Fruit fly (Drosophila melanogaster) whole organism, embryonic: ENCODE measurements around the gene HSPBAP1.
A peak's percentile ranks its signal among the peaks of the same experiment; 100 is the strongest.

Source experiments
- Asciz ChIP-seq: fragments of 200-800 bp; sonication (Bioruptor generic); optimal IDR thresholded peaks from 2 replicates; lab custom pipeline; 2017; ENCODE audit warnings: missing biosample characterization, mild to moderate bottlenecking, missing genetic modification characterization, missing genetic modification reagents
- CG10431 ChIP-seq: fragments of 200-800 bp; sonication (Bioruptor generic); optimal IDR thresholded peaks from 3 replicates; lab custom pipeline; 2018; ENCODE audit warnings: missing biosample characterization, mild to moderate bottlenecking, missing genetic modification characterization
- CG10543 ChIP-seq: fragments of 200-800 bp; sonication (Bioruptor generic); optimal IDR thresholded peaks from 3 replicates; lab custom pipeline; 2017; ENCODE audit warnings: missing biosample characterization, mild to moderate bottlenecking, missing genetic modification characterization, moderate library complexity
- CG11247 ChIP-seq: fragments of 200-800 bp; sonication (Bioruptor generic); IDR thresholded peaks from 2 replicates; pipeline ENCODE4 v1.3.6; 2022; ENCODE audit warnings: missing biosample characterization, missing genetic modification characterization
- CG11723 ChIP-seq: fragments of 200-800 bp; sonication (Bioruptor generic); optimal IDR thresholded peaks from 2 replicates; lab custom pipeline; 2017; ENCODE audit warnings: missing biosample characterization, mild to moderate bottlenecking, missing genetic modification characterization
- CG12769 ChIP-seq: fragments of 200-800 bp; sonication (Bioruptor generic); optimal IDR thresholded peaks from 2 replicates; lab custom pipeline; 2019; ENCODE audit warnings: missing biosample characterization, mild to moderate bottlenecking, missing genetic modification characterization, moderate library complexity
- CG1603 ChIP-seq: fragments of 200-800 bp; sonication (Bioruptor generic); optimal IDR thresholded peaks from 2 replicates; lab custom pipeline; 2019; ENCODE audit warnings: missing biosample characterization, mild to moderate bottlenecking, missing genetic modification characterization, moderate library complexity
- CG17802 ChIP-seq: fragments of 200-800 bp; sonication (Bioruptor generic); optimal IDR thresholded peaks from 2 replicates; lab custom pipeline; 2018; ENCODE audit warnings: missing biosample characterization, mild to moderate bottlenecking, missing genetic modification characterization, moderate library complexity
- CG1832 ChIP-seq: fragments of 200-800 bp; sonication (Bioruptor generic); optimal IDR thresholded peaks from 2 replicates; lab custom pipeline; 2017; ENCODE audit warnings: missing biosample characterization, mild to moderate bottlenecking, missing genetic modification characterization, inconsistent platforms
- CG2199 ChIP-seq: fragments of 200-800 bp; sonication (Bioruptor generic); IDR thresholded peaks from 3 replicates; pipeline ENCODE4 v1.3.6; 2022; ENCODE audit warnings: missing biosample characterization, missing genetic modification characterization
- CG31365 ChIP-seq: fragments of 200-800 bp; sonication (Bioruptor generic); optimal IDR thresholded peaks from 2 replicates; lab custom pipeline; 2018; ENCODE audit warnings: missing biosample characterization, mild to moderate bottlenecking, missing genetic modification characterization
- CG4424 ChIP-seq: fragments of 200-800 bp; sonication (Bioruptor generic); optimal IDR thresholded peaks from 3 replicates; lab custom pipeline; 2016; ENCODE audit warnings: missing biosample characterization, missing genetic modification characterization
- CTCF ChIP-seq: fragments of 200-800 bp; sonication (Bioruptor generic); optimal IDR thresholded peaks from 2 replicates; lab custom pipeline; 2017; ENCODE audit warnings: missing biosample characterization, mild to moderate bottlenecking, missing genetic modification characterization, moderate library complexity
- CkIIα-i1 ChIP-seq: fragments of 200-800 bp; sonication (Bioruptor generic); IDR thresholded peaks from 2 replicates; pipeline ENCODE4 v1.3.6; 2022; ENCODE audit warnings: missing biosample characterization, missing genetic modification characterization
- Deaf1 ChIP-seq: fragments of 200-800 bp; optimal IDR thresholded peaks from 3 replicates; lab custom pipeline; 2019; ENCODE audit warnings: missing biosample characterization, mild to moderate bottlenecking, missing genetic modification characterization, moderate library complexity
- Hand ChIP-seq: fragments of 200-800 bp; sonication (Bioruptor generic); optimal IDR thresholded peaks from 2 replicates; lab custom pipeline; 2017; ENCODE audit warnings: mild to moderate bottlenecking, missing biosample characterization, missing genetic modification reagents, missing genetic modification characterization
- HmgZ ChIP-seq: fragments of 200-800 bp; sonication (Bioruptor generic); optimal IDR thresholded peaks from 2 replicates; lab custom pipeline; 2018; ENCODE audit warnings: missing biosample characterization, mild to moderate bottlenecking, missing genetic modification characterization
- MBD-R2 ChIP-seq: fragments of 200-800 bp; sonication (Bioruptor generic); IDR thresholded peaks from 2 replicates; pipeline ENCODE4 v1.3.6; 2022; ENCODE audit warnings: missing biosample characterization, missing genetic modification characterization
- Med ChIP-seq: fragments of 200-800 bp; sonication (Bioruptor generic); peaks from one replicate; lab custom pipeline; 2016; ENCODE audit warnings: missing biosample characterization, missing genetic modification characterization, mild to moderate bottlenecking, inconsistent platforms, moderate library complexity
- Nf-YC ChIP-seq: fragments of 200-800 bp; optimal IDR thresholded peaks from 3 replicates; lab custom pipeline; 2019; ENCODE audit warnings: missing biosample characterization, mild to moderate bottlenecking, missing genetic modification characterization, moderate library complexity
- Sox102F ChIP-seq: fragments of 200-800 bp; sonication (Bioruptor generic); optimal IDR thresholded peaks from 2 replicates; lab custom pipeline; 2018; ENCODE audit warnings: missing biosample characterization, mild to moderate bottlenecking, missing genetic modification characterization, moderate library complexity
- Tbp ChIP-seq: fragments of >200 bp; optimal IDR thresholded peaks from 2 replicates; lab custom pipeline; 2018; ENCODE audit warnings: missing biosample characterization, missing genetic modification characterization
- Trl ChIP-seq, 3 experiments: fragments of >200 bp in 2 of 3; fragments of 200-800 bp in 1 of 3; sonication (Bioruptor generic) in 1 of 3; optimal IDR thresholded peaks; 2 replicates in 1 of 3; 3 replicates in 2 of 3; lab custom pipeline; 2016 to 2017; ENCODE audit warnings: missing biosample characterization in 1 of 3, missing genetic modification characterization in 1 of 3
- abd-A ChIP-seq: fragments of 200-800 bp; sonication (Bioruptor generic); optimal IDR thresholded peaks from 3 replicates; lab custom pipeline; 2019; ENCODE audit warnings: missing biosample characterization, mild to moderate bottlenecking, missing genetic modification characterization, moderate library complexity
- al ChIP-seq: fragments of 200-800 bp; sonication (Bioruptor generic); IDR thresholded peaks from 2 replicates; pipeline ENCODE4 v1.3.6; 2022; ENCODE audit warnings: missing biosample characterization, missing genetic modification characterization
- cad ChIP-seq: fragments of >200 bp; optimal IDR thresholded peaks from 2 replicates; lab custom pipeline; 2017; ENCODE audit warnings: missing biosample characterization, missing genetic modification characterization
- cg ChIP-seq: fragments of 200-800 bp; sonication (Bioruptor generic); optimal IDR thresholded peaks from 3 replicates; lab custom pipeline; 2019; ENCODE audit warnings: missing biosample characterization, mild to moderate bottlenecking, missing genetic modification characterization, moderate library complexity
- ewg ChIP-seq: fragments of 200-800 bp; sonication (Bioruptor generic); optimal IDR thresholded peaks from 3 replicates; lab custom pipeline; 2017; ENCODE audit warnings: mild to moderate bottlenecking, missing biosample characterization, missing genetic modification reagents, missing genetic modification characterization
- gcm2 ChIP-seq: fragments of 200-800 bp; sonication (Bioruptor generic); optimal IDR thresholded peaks from 2 replicates; lab custom pipeline; 2016; ENCODE audit warnings: missing biosample characterization, missing genetic modification characterization
- gsb-n ChIP-seq: fragments of 200-800 bp; sonication (Bioruptor generic); optimal IDR thresholded peaks from 3 replicates; lab custom pipeline; 2018; ENCODE audit warnings: missing biosample characterization, mild to moderate bottlenecking, missing genetic modification characterization
- scrt ChIP-seq: fragments of 200-800 bp; sonication (Bioruptor generic); optimal IDR thresholded peaks from 2 replicates; lab custom pipeline; 2018; ENCODE audit warnings: missing biosample characterization, mild to moderate bottlenecking, missing genetic modification characterization, moderate library complexity
- sd ChIP-seq: fragments of 200-800 bp; sonication (Bioruptor generic); optimal IDR thresholded peaks from 3 replicates; lab custom pipeline; 2018; ENCODE audit warnings: missing biosample characterization, mild to moderate bottlenecking, missing genetic modification characterization, moderate library complexity
- sens ChIP-seq: fragments of 200-800 bp; sonication (Bioruptor generic); peaks from one replicate; lab custom pipeline; 2016; ENCODE audit warnings: missing biosample characterization, missing genetic modification characterization
- shn ChIP-seq: fragments of 200-800 bp; sonication (Bioruptor generic); optimal IDR thresholded peaks from 3 replicates; lab custom pipeline; 2016; ENCODE audit warnings: missing biosample characterization, missing genetic modification characterization
- tup ChIP-seq: fragments of 200-800 bp; sonication (Bioruptor generic); optimal IDR thresholded peaks from 2 replicates; lab custom pipeline; 2016; ENCODE audit warnings: missing biosample characterization, mild to moderate bottlenecking, missing genetic modification characterization, moderate library complexity
- tx ChIP-seq: fragments of 200-800 bp; sonication (Bioruptor generic); optimal IDR thresholded peaks from 2 replicates; lab custom pipeline; 2016; ENCODE audit warnings: missing biosample characterization, missing genetic modification characterization

Gene HSPBAP1

dm6 chr3R:27656686-27657535 lies 38.1 kb upstream of the HSPBAP1 start, which contains the start of gene tau (continued):
- TF ChIP-seq Med (GFP tag; lab: Kevin White, UChicago): peak; percentile 64
- TF ChIP-seq CG2199 (GFP tag; lab: Robert Waterston, UW): no peak
- TF ChIP-seq CG1832 (GFP tag; lab: Kevin White, UChicago): no peak
- peak; percentile 73 for TF ChIP-seq sens
- TF ChIP-seq abd-A (tag; lab: Kevin White, UChicago): peak; percentile 65
- TF ChIP-seq CG1603 (tag; lab: Kevin White, UChicago): no peak
- no peak for TF ChIP-seq CkIIα-i1 (GFP tag; lab: Robert Waterston, UW)
- TF ChIP-seq Nf-YC (tag; lab: Kevin White, UChicago): peak; percentile 11
- no peak for TF ChIP-seq CG11723 (GFP tag; lab: Kevin White, UChicago)
- TF ChIP-seq gsb-n (tag; lab: Kevin White, UChicago): no peak
- no peak for TF ChIP-seq tx (GFP tag; lab: Kevin White, UChicago)
- no peak for TF ChIP-seq cad (GFP tag; lab: Kevin White, UChicago)
- TF ChIP-seq gcm2 (GFP tag; lab: Kevin White, UChicago): no peak
- no peak for TF ChIP-seq CG10431 (GFP tag; lab: Kevin White, UChicago)
- TF ChIP-seq CG17802 (tag; lab: Kevin White, UChicago): no peak
- TF ChIP-seq CG11247 (GFP tag; lab: Robert Waterston, UW): no peak
- no peak for TF ChIP-seq tup (GFP tag; lab: Kevin White, UChicago)
- TF ChIP-seq Sox102F (GFP tag; lab: Kevin White, UChicago): no peak
- peak; percentile 73 for TF ChIP-seq CTCF (GFP tag; lab: Kevin White, UChicago)
- no peak for TF ChIP-seq shn (GFP tag; lab: Kevin White, UChicago)
- 0 out of 2 replicates have a peak, but pooled peaks have one; percentile 11 for TF ChIP-seq MBD-R2

DNA sequence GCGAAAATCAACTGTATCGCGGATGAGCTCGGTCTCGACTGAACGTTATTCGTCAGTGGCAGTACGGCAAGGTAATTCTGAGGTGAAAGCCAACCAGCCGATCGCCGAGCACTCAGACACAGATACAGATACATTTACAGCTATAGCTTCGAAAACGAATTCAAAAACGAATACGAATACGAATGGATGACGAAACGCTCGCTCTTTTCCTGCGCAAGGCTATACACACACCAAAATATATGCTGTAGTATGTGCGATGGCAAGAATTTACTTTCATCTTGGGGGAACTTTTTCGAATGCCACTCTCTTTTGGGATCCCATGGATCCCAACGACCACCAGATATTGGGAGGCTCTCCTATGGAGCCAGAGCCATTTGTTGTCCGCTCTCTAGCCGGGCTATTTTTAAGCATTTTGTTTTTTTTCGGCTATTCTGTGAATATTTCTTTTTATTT lies 34.9 kb upstream of the HSPBAP1 start, which contains the start of gene Mlc1:
Gene Mlc1 (minus strand): TSS at position 51 of the 453 bp plus-strand sequence.
- peak; percentile 36 for TF ChIP-seq Deaf1 (tag; lab: Kevin White, UChicago)
- no peak for TF ChIP-seq al (GFP tag; lab: Robert Waterston, UW)
- TF ChIP-seq HmgZ (tag; lab: Kevin White, UChicago): no peak
- TF ChIP-seq sens: peak; percentile 1
- peak; percentile 10 for TF ChIP-seq CG12769
- TF ChIP-seq CG10543 (GFP tag; lab: Kevin White, UChicago): peak; percentile 29
- no peak for TF ChIP-seq CG31365 (tag; lab: Kevin White, UChicago)
- TF ChIP-seq Med (GFP tag; lab: Kevin White, UChicago): peak; percentile 63
- peak; percentile 50 for TF ChIP-seq cg (GFP tag; lab: Kevin White, UChicago)
- no peak for TF ChIP-seq Hand (GFP tag; lab: Kevin White, UChicago)
- TF ChIP-seq Trl (optimal IDR thresholded peaks at IDR 0.05; lab: Kevin White, UChicago): peak; percentile 22 to 53
- TF ChIP-seq Trl (GFP tag; optimal IDR thresholded peaks at IDR 0.05; lab: Kevin White, UChicago): no peak
- peak; percentile 89 for TF ChIP-seq sd (tag; lab: Kevin White, UChicago)
- TF ChIP-seq, all 482 proteins: peak for 8

- no peak for TF ChIP-seq Asciz
- peak; percentile 65 for TF ChIP-seq ewg (GFP tag; lab: Kevin White, UChicago)
- TF ChIP-seq abd-A (tag; lab: Kevin White, UChicago): peak; percentile 70
- no peak for TF ChIP-seq CG4424
- TF ChIP-seq Deaf1 (tag; lab: Kevin White, UChicago): peak; percentile 77
- no peak for TF ChIP-seq Tbp (GFP tag; lab: Kevin White, UChicago)
- peak; percentile 98 for TF ChIP-seq scrt (GFP tag; lab: Kevin White, UChicago)
- no peak for TF ChIP-seq CG17802 (tag; lab: Kevin White, UChicago)
- TF ChIP-seq, all 482 proteins: peak for 4
Measured at dm6 chr3R:27661389-27661788, 33.6 kb upstream of the HSPBAP1 start.
